Worm (Caenorhabditis elegans) whole organism, midembryonic: ENCODE measurements around the gene C01C4.3.
A peak's percentile ranks its signal among the peaks of the same experiment; 100 is the strongest.

Experiments
- T22C8.4 ChIP-seq: fragments of 200-800 bp; sonication (Bioruptor generic); IDR thresholded peaks from 2 replicates; pipeline ENCODE4 v1.3.6; 2022; ENCODE audit warnings: missing genetic modification characterization, missing compliant biosample characterization
- cog-1 ChIP-seq: sonication (generic microtip); optimal IDR thresholded peaks from 2 replicates; lab custom pipeline; 2016; ENCODE audit warnings: missing genetic modification characterization, missing compliant biosample characterization
- flt-1 ChIP-seq: fragments of 200-800 bp; sonication (Bioruptor generic); IDR thresholded peaks from 2 replicates; pipeline ENCODE4 v1.3.6; 2022; ENCODE audit warnings: missing genetic modification characterization, missing compliant biosample characterization
- klf-2 ChIP-seq: fragments of 200-800 bp; sonication (Bioruptor generic); conservative IDR thresholded peaks from 2 replicates; pipeline ENCODE4 v1.3.6; 2022; ENCODE audit warnings: missing genetic modification reagents, missing genetic modification characterization, missing compliant biosample characterization
- med-1 ChIP-seq: sonication (generic microtip); optimal IDR thresholded peaks from 2 replicates; lab custom pipeline; 2017; ENCODE audit warnings: missing genetic modification characterization, mild to moderate bottlenecking, missing compliant biosample characterization, antibody characterized with exemption, missing genetic modification reagents; ENCODE audit not compliant: insufficient read depth
- ref-1 ChIP-seq: fragments of 200-800 bp; sonication (Bioruptor generic); conservative IDR thresholded peaks from 2 replicates; pipeline ENCODE4 v1.3.6; 2022; ENCODE audit warnings: missing genetic modification reagents, missing genetic modification characterization, missing compliant biosample characterization
- tab-1 ChIP-seq: fragments of 200-800 bp; sonication (Bioruptor generic); IDR thresholded peaks from 2 replicates; pipeline ENCODE4 v1.3.6; 2022; ENCODE audit warnings: missing genetic modification characterization, missing compliant biosample characterization
- ztf-23 ChIP-seq: fragments of 200-800 bp; sonication (Bioruptor generic); IDR thresholded peaks from 2 replicates; pipeline ENCODE4 v1.3.6; 2022; ENCODE audit warnings: missing genetic modification reagents, missing genetic modification characterization, missing compliant biosample characterization
- ztf-29 ChIP-seq: fragments of 200-800 bp; sonication (Bioruptor generic); IDR thresholded peaks from 2 replicates; pipeline ENCODE4 v1.3.6; 2022; ENCODE audit warnings: missing genetic modification reagents, missing genetic modification characterization, missing compliant biosample characterization

C01C4.3 gene

DNA sequence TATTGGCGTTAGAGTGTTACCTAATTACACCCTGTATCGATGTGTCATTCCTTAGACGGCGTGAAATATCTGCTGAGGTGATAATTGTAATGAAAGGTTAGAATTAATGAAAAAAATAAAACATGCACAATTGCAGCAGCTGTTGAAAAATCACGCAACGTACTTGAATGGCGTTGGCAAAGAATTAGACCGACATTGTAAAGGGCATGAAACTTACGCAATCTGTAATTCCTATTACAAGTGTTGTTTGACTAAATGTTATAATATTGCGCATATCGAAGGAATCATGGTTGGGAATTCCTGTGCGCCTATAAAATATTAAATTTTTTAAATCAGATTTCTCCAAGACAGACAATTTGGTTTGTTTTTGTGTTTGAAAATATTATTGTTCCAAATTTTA lies 37.0 kb downstream of the C01C4.3 start, which contains the start of gene tag-18:
tag-18 (minus strand) TSS at position 305 of the 400 bp plus-strand sequence.
- TF ChIP-seq flt-1 (GFP tag; lab: Robert Waterston, UW) (no peak), cog-1 (tag; lab: Kevin White, UChicago) (no peak), ztf-23 (GFP tag; lab: Robert Waterston, UW) (no peak), T22C8.4 (GFP tag; lab: Robert Waterston, UW) (no peak), tab-1 (GFP tag; lab: Robert Waterston, UW) (no peak), ref-1 (GFP tag; lab: Robert Waterston, UW) (no peak), med-1 (GFP tag; lab: Kevin White, UChicago) (no peak), klf-2 (no peak), ztf-29 (GFP tag; lab: Robert Waterston, UW) (no peak)

DNA sequence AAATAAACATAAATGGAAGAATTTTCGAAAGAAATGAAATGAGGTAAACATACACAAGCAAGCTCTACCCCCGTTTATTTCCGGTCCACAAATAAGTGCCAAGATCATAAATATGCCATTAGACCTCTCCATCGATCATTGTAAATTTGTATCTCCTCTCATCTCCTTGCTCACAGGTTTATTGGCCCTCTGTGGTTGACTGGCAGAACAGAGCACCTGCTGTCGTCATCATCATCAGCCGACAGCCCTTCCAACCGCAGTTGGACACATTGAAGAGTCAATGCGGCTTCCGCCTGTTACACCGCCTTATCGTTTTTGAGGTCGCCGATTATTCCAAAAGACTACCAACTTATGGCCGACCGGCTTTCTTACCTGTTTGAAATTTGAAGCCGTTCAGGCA lies 41.9 kb downstream of the C01C4.3 start:
- TF ChIP-seq med-1 (GFP tag; lab: Kevin White, UChicago) (no peak), ztf-23 (GFP tag; lab: Robert Waterston, UW) (no peak), tab-1 (GFP tag; lab: Robert Waterston, UW) (no peak), ztf-29 (GFP tag; lab: Robert Waterston, UW) (no peak), flt-1 (GFP tag; lab: Robert Waterston, UW) (no peak), ref-1 (GFP tag; lab: Robert Waterston, UW) (no peak), T22C8.4 (GFP tag; lab: Robert Waterston, UW) (no peak), cog-1 (tag; lab: Kevin White, UChicago) (no peak), klf-2 (no peak)

DNA sequence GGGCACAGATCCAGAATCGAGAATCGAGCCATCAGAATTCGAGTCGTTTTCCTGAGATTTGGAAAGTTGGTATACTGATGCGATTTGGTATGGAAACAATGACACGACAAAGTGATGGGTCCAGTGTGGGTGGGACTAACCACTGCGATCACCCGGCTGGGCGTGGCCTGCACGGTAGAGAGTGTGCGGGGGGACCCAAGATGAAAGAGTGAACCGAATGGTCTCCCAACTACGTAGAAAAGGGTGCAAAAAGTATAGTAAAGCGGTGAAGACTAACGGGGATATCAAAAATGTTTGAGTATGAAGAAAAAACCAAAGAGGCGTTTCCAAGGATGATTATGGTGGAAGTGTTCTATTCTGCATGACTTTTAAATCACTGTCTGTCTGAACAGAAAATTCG lies 45.5 kb downstream of the C01C4.3 start, which contains the start of gene fkh-2:
fkh-2 (minus strand) TSS at position 101 of the 400 bp plus-strand sequence.
- TF ChIP-seq ref-1 (GFP tag; lab: Robert Waterston, UW) = no peak
- TF ChIP-seq ztf-29 (GFP tag; lab: Robert Waterston, UW) = no peak
- no peak for TF ChIP-seq flt-1 (GFP tag; lab: Robert Waterston, UW)
- no peak for TF ChIP-seq klf-2

DNA sequence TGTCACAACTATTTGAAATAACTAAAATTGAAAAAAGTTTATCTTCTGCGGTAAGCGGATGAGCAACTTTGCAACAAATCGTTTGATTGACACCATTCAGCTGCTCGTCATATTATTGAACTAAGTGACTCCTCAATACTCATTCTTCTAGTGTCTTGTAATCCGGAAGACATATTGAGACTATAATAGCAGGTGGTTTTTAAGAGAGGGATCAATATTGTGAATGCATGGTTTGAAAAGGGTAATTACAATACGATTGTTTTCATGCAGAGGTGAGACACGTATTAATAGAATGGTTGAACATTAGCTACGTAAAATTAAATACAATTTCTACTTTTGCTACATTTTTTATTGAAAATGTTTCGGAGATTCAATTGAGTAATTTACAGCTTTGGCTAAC lies 46.5 kb downstream of the C01C4.3 start:
- TF ChIP-seq T22C8.4 (GFP tag; lab: Robert Waterston, UW) (no peak), med-1 (GFP tag; lab: Kevin White, UChicago) (no peak), flt-1 (GFP tag; lab: Robert Waterston, UW) (no peak), cog-1 (tag; lab: Kevin White, UChicago) (no peak), ref-1 (GFP tag; lab: Robert Waterston, UW) (no peak), klf-2 (no peak), tab-1 (GFP tag; lab: Robert Waterston, UW) (no peak), ztf-23 (GFP tag; lab: Robert Waterston, UW) (no peak), ztf-29 (GFP tag; lab: Robert Waterston, UW) (no peak)

DNA sequence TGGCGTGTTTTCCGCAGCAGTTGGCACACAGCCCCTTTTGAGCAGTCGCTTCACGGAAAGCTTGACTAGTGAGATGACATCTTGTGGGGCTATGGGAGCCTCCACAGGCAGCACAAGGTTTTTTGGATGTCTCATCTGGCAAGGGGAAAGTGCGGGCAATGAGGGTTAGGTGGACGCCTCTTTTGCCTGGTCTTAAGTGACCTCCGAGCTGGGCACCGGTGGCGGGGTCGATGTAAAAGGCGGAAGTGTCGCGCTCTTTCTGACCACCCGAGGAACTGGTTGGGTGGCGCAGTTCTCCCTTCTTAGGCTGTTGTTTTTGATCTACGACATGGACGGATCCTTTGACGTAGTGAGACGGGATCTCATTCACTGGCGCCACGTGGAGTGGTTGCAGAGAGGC lies 54.7 kb downstream of the C01C4.3 start:
- TF ChIP-seq med-1 (GFP tag; lab: Kevin White, UChicago) = no peak
- TF ChIP-seq ref-1 (GFP tag; lab: Robert Waterston, UW) = no peak
- no peak for TF ChIP-seq cog-1 (tag; lab: Kevin White, UChicago)
- no peak for TF ChIP-seq klf-2
- TF ChIP-seq ztf-23 (GFP tag; lab: Robert Waterston, UW) = no peak
- no peak for TF ChIP-seq T22C8.4 (GFP tag; lab: Robert Waterston, UW)

DNA sequence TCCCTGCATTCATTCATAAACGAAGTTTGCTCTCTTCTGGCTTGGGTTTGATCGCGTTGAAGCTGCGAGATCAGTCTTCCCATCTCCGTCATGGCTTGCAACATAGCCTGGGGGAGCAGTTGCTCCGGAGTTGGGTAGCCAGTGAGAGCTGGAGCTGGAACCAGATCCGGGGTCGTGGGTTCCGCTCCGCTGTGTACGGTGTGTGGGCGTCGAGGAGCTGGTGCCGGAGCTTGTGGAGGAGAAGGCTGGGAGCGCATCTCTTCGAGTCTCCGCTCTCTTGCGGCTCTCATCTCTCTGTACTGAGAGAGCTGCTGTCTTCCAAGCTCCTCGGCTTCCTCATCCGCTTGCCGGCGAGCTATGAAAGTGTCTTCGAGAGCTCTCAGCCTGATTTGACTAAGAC lies 55.7 kb downstream of the C01C4.3 start:
- TF ChIP-seq tab-1 (GFP tag; lab: Robert Waterston, UW) (0 out of 2 replicates have a peak, but pooled peaks have one; percentile 11), flt-1 (GFP tag; lab: Robert Waterston, UW) (no peak)

DNA sequence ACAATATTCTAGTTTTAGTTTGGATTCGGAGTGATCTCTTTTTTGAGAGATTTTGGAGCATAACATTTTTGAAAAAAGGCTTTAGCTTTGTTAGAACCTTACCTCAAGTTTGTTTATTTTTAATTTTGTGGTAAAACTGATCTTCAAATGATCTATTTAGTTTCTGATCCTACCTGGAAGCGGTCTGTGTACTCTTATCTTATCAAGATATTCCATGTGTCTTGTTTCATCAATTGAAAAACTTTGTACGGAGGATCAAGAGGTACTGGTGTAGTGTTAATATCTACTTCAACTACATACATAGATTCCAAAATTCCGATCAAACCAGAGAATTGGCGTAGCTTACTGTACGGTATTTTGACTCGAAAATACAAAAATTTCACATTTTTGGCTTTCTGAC lies 59.0 kb downstream of the C01C4.3 start:
- no peak for TF ChIP-seq ztf-23 (GFP tag; lab: Robert Waterston, UW)
- no peak for TF ChIP-seq ref-1 (GFP tag; lab: Robert Waterston, UW)
- TF ChIP-seq klf-2 = no peak
- TF ChIP-seq cog-1 (tag; lab: Kevin White, UChicago) = no peak
- no peak for TF ChIP-seq med-1 (GFP tag; lab: Kevin White, UChicago)
- no peak for TF ChIP-seq flt-1 (GFP tag; lab: Robert Waterston, UW)
- no peak for TF ChIP-seq T22C8.4 (GFP tag; lab: Robert Waterston, UW)
- no peak for TF ChIP-seq ztf-29 (GFP tag; lab: Robert Waterston, UW)
- TF ChIP-seq tab-1 (GFP tag; lab: Robert Waterston, UW) = no peak

DNA sequence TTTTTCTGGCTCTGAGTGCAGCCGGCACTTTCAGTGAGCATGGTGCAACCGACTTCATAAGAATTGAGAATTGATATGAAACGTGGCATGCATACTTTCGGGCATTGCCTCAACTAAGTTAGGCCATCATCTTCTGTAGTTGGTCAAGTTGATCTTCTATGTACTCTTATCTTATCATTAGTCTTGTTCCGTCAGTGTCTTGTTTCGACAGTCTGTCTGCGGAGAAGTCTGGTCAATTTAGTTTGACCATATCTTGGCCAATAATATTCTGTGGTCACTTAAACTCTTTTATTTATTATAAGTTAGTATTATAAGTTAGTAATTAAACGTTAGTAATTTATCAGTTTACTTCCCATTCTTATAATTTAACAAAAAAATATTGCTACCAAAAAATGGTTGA lies 59.5 kb downstream of the C01C4.3 start:
- TF ChIP-seq flt-1 (GFP tag; lab: Robert Waterston, UW) (no peak), ztf-29 (GFP tag; lab: Robert Waterston, UW) (no peak), ztf-23 (GFP tag; lab: Robert Waterston, UW) (no peak), klf-2 (no peak), ref-1 (GFP tag; lab: Robert Waterston, UW) (no peak), T22C8.4 (GFP tag; lab: Robert Waterston, UW) (no peak), tab-1 (GFP tag; lab: Robert Waterston, UW) (no peak), med-1 (GFP tag; lab: Kevin White, UChicago) (no peak)

DNA sequence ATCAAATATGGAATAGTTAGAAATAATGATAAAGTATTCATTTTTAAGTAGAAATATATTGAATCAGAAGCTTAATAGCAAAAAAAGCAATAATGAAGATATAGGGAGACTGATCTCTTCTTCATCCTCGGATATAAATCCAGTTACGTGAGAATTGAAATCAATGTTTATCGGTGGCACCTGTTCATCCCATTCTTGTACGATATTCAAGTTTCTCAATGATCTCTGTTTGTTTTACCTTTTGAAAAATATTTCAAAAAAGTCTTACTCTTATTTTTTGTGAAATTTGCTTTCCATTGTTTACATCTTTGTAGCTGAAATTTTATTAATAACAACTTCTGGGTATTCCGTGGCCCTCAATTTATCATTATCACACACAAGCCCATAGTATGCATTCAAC lies 61.7 kb downstream of the C01C4.3 start, which contains the start of gene T14G12.12:
T14G12.12 (minus strand) TSS at position 101 of the 400 bp plus-strand sequence.
- TF ChIP-seq klf-2 = no peak
- no peak for TF ChIP-seq med-1 (GFP tag; lab: Kevin White, UChicago)
- no peak for TF ChIP-seq ztf-23 (GFP tag; lab: Robert Waterston, UW)
- TF ChIP-seq flt-1 (GFP tag; lab: Robert Waterston, UW) = no peak
- no peak for TF ChIP-seq cog-1 (tag; lab: Kevin White, UChicago)
- no peak for TF ChIP-seq ztf-29 (GFP tag; lab: Robert Waterston, UW)

DNA sequence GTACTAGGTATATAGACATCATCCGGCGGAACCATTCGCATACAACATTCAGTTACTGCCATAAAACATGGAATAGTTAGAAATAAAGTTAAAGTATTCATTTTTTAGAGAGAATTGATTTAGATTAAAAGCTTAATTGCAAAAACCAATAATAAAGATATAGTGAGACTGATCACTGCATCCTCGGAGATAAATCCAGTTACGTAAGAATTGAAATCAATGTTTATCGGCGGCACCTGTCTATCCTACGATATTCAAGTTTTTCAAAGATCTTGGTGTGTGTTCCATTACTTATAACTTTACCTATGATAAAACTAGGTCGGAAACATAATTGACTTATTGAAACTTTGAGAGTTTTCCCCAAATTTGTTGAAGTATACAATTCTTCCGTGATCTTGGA lies 62.6 kb downstream of the C01C4.3 start, which contains the start of gene T14G12.6:
T14G12.6 (minus strand) TSS at position 101 of the 400 bp plus-strand sequence.
- TF ChIP-seq klf-2 (no peak), ztf-23 (GFP tag; lab: Robert Waterston, UW) (no peak), flt-1 (GFP tag; lab: Robert Waterston, UW) (no peak), cog-1 (tag; lab: Kevin White, UChicago) (no peak), ref-1 (GFP tag; lab: Robert Waterston, UW) (no peak), tab-1 (GFP tag; lab: Robert Waterston, UW) (no peak), med-1 (GFP tag; lab: Kevin White, UChicago) (no peak), ztf-29 (GFP tag; lab: Robert Waterston, UW) (no peak), T22C8.4 (GFP tag; lab: Robert Waterston, UW) (no peak)
